Worm (Caenorhabditis elegans): ENCODE measurements around the gene abts-4.

DNA sequence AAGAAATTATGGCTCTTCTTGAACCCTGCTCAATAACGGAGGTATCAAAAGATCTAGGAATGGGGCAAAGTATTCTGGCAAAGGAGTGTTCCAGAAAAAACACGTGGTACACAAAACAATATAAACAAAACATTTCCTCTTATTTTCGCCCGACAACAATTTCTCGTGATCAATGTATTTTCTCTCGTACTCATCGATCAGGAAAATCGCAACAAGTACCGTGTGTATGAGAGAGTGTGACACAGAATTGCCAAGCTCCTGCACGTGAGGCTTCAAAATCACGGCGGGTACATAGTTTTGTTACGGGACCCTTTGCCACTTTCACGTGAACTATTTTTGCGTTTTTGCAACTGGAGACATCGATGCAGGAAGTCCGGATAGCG lies 20.6 kb downstream of the abts-4 start:
- TF ChIP-seq aly-2 (tag; optimal IDR thresholded peaks at IDR 0.05) = no peak
- TF ChIP-seq nhr-77 (tag; optimal IDR thresholded peaks at IDR 0.05) = no peak
- TF ChIP-seq ztf-4 (tag; optimal IDR thresholded peaks at IDR 0.05) = peak; percentile 56
- TF ChIP-seq nhr-237 (tag; optimal IDR thresholded peaks at IDR 0.05) = no peak
